Worm (Caenorhabditis elegans) whole organism, L1 larva: ENCODE results near the gene viro-2.

Source experiments
- C04F5.9 ChIP-seq: sonication (generic microtip); optimal IDR thresholded peaks from 2 replicates; lab custom pipeline; 2016; ENCODE audit warnings: missing genetic modification characterization, missing compliant biosample characterization
- C16A3.4 ChIP-seq: fragments of 150-350 bp; optimal IDR thresholded peaks from 2 replicates; lab custom pipeline; 2014; ENCODE audit warnings: missing biosample characterization, missing genetic modification characterization
- C34B4.2 ChIP-seq: sonication (generic microtip); optimal IDR thresholded peaks from 2 replicates; lab custom pipeline; 2017; ENCODE audit warnings: mild to moderate bottlenecking, missing genetic modification characterization, missing compliant biosample characterization
- F16B12.6 ChIP-seq: fragments of 150-350 bp; optimal IDR thresholded peaks from 2 replicates; lab custom pipeline; 2014; ENCODE audit warnings: missing biosample characterization, missing genetic modification characterization
- Y116A8C.19 ChIP-seq: sonication (generic microtip); optimal IDR thresholded peaks from 2 replicates; lab custom pipeline; 2016; ENCODE audit warnings: missing compliant biosample characterization, missing genetic modification characterization, borderline replicate concordance
- aha-1 ChIP-seq: fragments of 150-350 bp; optimal IDR thresholded peaks from 2 replicates; lab custom pipeline; 2014; ENCODE audit warnings: missing biosample characterization, missing genetic modification characterization
- ceh-63 ChIP-seq: fragments of 200-800 bp; sonication (Bioruptor generic); optimal IDR thresholded peaks from 2 replicates; lab custom pipeline; 2018; ENCODE audit warnings: mild to moderate bottlenecking, missing genetic modification characterization, missing compliant biosample characterization
- ceh-8 ChIP-seq: fragments of 200-800 bp; sonication (Bioruptor generic); optimal IDR thresholded peaks from 2 replicates; lab custom pipeline; 2018; ENCODE audit warnings: mild to moderate bottlenecking, missing genetic modification characterization, moderate library complexity, missing compliant biosample characterization
- ceh-90 ChIP-seq: sonication (generic microtip); optimal IDR thresholded peaks from 2 replicates; lab custom pipeline; 2016; ENCODE audit warnings: missing genetic modification characterization, missing compliant biosample characterization
- ces-1 ChIP-seq: fragments of 150-350 bp; optimal IDR thresholded peaks from 2 replicates; lab custom pipeline; 2014; ENCODE audit warnings: missing biosample characterization, missing genetic modification reagents, missing genetic modification characterization
- dsc-1 ChIP-seq: sonication (generic microtip); optimal IDR thresholded peaks from 2 replicates; lab custom pipeline; 2016; ENCODE audit warnings: mild to moderate bottlenecking, missing genetic modification characterization, missing compliant biosample characterization
- efl-1 ChIP-seq, 4 experiments: fragments of 150-350 bp; optimal IDR thresholded peaks in 3 of 4; peaks in 1 of 4; 1 replicate in 1 of 4; 2 replicates in 3 of 4; lab custom pipeline; 2014; ENCODE audit warnings: missing biosample characterization in 2 of 4, missing genetic modification characterization in 2 of 4, missing genetic modification reagents in 2 of 4
- elt-2 ChIP-seq: sonication (generic microtip); optimal IDR thresholded peaks from 2 replicates; lab custom pipeline; 2016; ENCODE audit warnings: missing genetic modification characterization, mild to moderate bottlenecking, inconsistent platforms, missing compliant biosample characterization, missing genetic modification reagents
- elt-3 ChIP-seq, 6 experiments: fragments of 150-350 bp in 1 of 6; sonication (generic microtip); optimal IDR thresholded peaks; 2 replicates each; lab custom pipeline; 2017 to 2018; ENCODE audit warnings: missing biosample characterization in 6 of 6, missing genetic modification characterization in 6 of 6, inconsistent platforms in 1 of 6
- fkh-10 ChIP-seq: sonication (generic microtip); optimal IDR thresholded peaks from 2 replicates; lab custom pipeline; 2017; ENCODE audit warnings: missing biosample characterization, missing genetic modification reagents, missing genetic modification characterization
- fkh-8 ChIP-seq: sonication (generic microtip); optimal IDR thresholded peaks from 2 replicates; lab custom pipeline; 2016; ENCODE audit warnings: mild to moderate bottlenecking, missing genetic modification characterization, missing compliant biosample characterization
- fos-1 ChIP-seq: fragments of 150-350 bp; optimal IDR thresholded peaks from 2 replicates; lab custom pipeline; 2014; ENCODE audit warnings: missing biosample characterization, missing genetic modification characterization
- grh-1 ChIP-seq: fragments of 200-800 bp; sonication (Bioruptor generic); IDR thresholded peaks from 2 replicates; pipeline ENCODE4 v1.3.6; 2022; ENCODE audit warnings: missing genetic modification reagents, missing genetic modification characterization, missing compliant biosample characterization
- hpl-2 ChIP-seq: fragments of 150-350 bp; optimal IDR thresholded peaks from 2 replicates; lab custom pipeline; 2014; ENCODE audit warnings: missing biosample characterization, missing genetic modification reagents, missing genetic modification characterization
- irx-1 ChIP-seq: sonication (generic microtip); optimal IDR thresholded peaks from 2 replicates; lab custom pipeline; 2016; ENCODE audit warnings: missing genetic modification characterization, missing compliant biosample characterization
- lin-14 ChIP-seq: fragments of 200-800 bp; sonication (Bioruptor generic); optimal IDR thresholded peaks from 2 replicates; lab custom pipeline; 2018; ENCODE audit warnings: mild to moderate bottlenecking, missing genetic modification characterization, moderate library complexity, missing compliant biosample characterization
- lin-35 ChIP-seq, 2 experiments: fragments of 150-350 bp; optimal IDR thresholded peaks; 2 replicates each; lab custom pipeline; 2014; ENCODE audit warnings: missing biosample characterization in 2 of 2, missing genetic modification characterization in 2 of 2, missing genetic modification reagents in 2 of 2
- lsy-2 ChIP-seq, 2 experiments: fragments of 150-350 bp; optimal IDR thresholded peaks; 2 replicates each; lab custom pipeline; 2014; ENCODE audit warnings: missing biosample characterization in 2 of 2, missing genetic modification characterization in 2 of 2
- mef-2 ChIP-seq: fragments of 150-350 bp; optimal IDR thresholded peaks from 2 replicates; lab custom pipeline; 2014; ENCODE audit warnings: missing biosample characterization, missing genetic modification characterization
- nhr-11 ChIP-seq: fragments of 150-350 bp; optimal IDR thresholded peaks from 2 replicates; lab custom pipeline; 2014; ENCODE audit warnings: missing biosample characterization, missing genetic modification characterization
- nhr-20 ChIP-seq: sonication (generic microtip); optimal IDR thresholded peaks from 2 replicates; lab custom pipeline; 2016; ENCODE audit warnings: mild to moderate bottlenecking, missing genetic modification characterization, missing compliant biosample characterization
- nhr-237 ChIP-seq: fragments of 150-350 bp; optimal IDR thresholded peaks from 2 replicates; lab custom pipeline; 2014; ENCODE audit warnings: missing biosample characterization, missing genetic modification characterization
- nhr-28 ChIP-seq: fragments of 150-350 bp; optimal IDR thresholded peaks from 2 replicates; lab custom pipeline; 2014; ENCODE audit warnings: missing biosample characterization, missing genetic modification characterization
- nhr-47 ChIP-seq: sonication (generic microtip); optimal IDR thresholded peaks from 2 replicates; lab custom pipeline; 2016; ENCODE audit warnings: mild to moderate bottlenecking, missing genetic modification characterization, moderate library complexity, missing compliant biosample characterization
- nhr-71 ChIP-seq: sonication (generic microtip); optimal IDR thresholded peaks from 2 replicates; lab custom pipeline; 2016; ENCODE audit warnings: mild to moderate bottlenecking, missing genetic modification characterization, moderate library complexity, missing compliant biosample characterization
- nhr-77 ChIP-seq: fragments of 150-350 bp; optimal IDR thresholded peaks from 2 replicates; lab custom pipeline; 2014; ENCODE audit warnings: missing biosample characterization, missing genetic modification characterization
- nhr-84 ChIP-seq: sonication (generic microtip); optimal IDR thresholded peaks from 2 replicates; lab custom pipeline; 2017; ENCODE audit warnings: missing biosample characterization, missing genetic modification characterization
- rnt-1 ChIP-seq: sonication (generic microtip); optimal IDR thresholded peaks from 2 replicates; lab custom pipeline; 2016; ENCODE audit warnings: mild to moderate bottlenecking, missing genetic modification characterization, moderate library complexity, missing compliant biosample characterization
- skn-1 ChIP-seq: fragments of 150-350 bp; optimal IDR thresholded peaks from 2 replicates; lab custom pipeline; 2014; ENCODE audit warnings: missing biosample characterization, missing genetic modification characterization
- snpc-4 ChIP-seq: fragments of 150-350 bp; optimal IDR thresholded peaks from 2 replicates; lab custom pipeline; 2014; ENCODE audit warnings: missing biosample characterization, missing genetic modification characterization
- snu-23 ChIP-seq: sonication (generic microtip); optimal IDR thresholded peaks from 2 replicates; lab custom pipeline; 2016; ENCODE audit warnings: missing genetic modification characterization, missing compliant biosample characterization
- sup-37 ChIP-seq: fragments of 200-800 bp; sonication (Bioruptor generic); optimal IDR thresholded peaks from 2 replicates; lab custom pipeline; 2018; ENCODE audit warnings: mild to moderate bottlenecking, missing genetic modification characterization, missing compliant biosample characterization
- swsn-7 ChIP-seq: sonication (generic microtip); optimal IDR thresholded peaks from 2 replicates; lab custom pipeline; 2016; ENCODE audit warnings: missing genetic modification characterization, missing compliant biosample characterization
- tbx-2 ChIP-seq: sonication (generic microtip); optimal IDR thresholded peaks from 2 replicates; lab custom pipeline; 2016; ENCODE audit warnings: missing genetic modification characterization, missing compliant biosample characterization
- tlp-1 ChIP-seq: fragments of 150-350 bp; optimal IDR thresholded peaks from 2 replicates; lab custom pipeline; 2014; ENCODE audit warnings: missing biosample characterization, missing genetic modification characterization
- unc-130 ChIP-seq: fragments of 150-350 bp; optimal IDR thresholded peaks from 2 replicates; lab custom pipeline; 2017; ENCODE audit warnings: missing biosample characterization, missing genetic modification characterization, inconsistent platforms
- unc-62 ChIP-seq: fragments of 150-350 bp; optimal IDR thresholded peaks from 2 replicates; lab custom pipeline; 2014; ENCODE audit warnings: missing biosample characterization, missing genetic modification reagents, missing genetic modification characterization
- unc-86 ChIP-seq: sonication (generic microtip); optimal IDR thresholded peaks from 2 replicates; lab custom pipeline; 2016; ENCODE audit warnings: missing genetic modification characterization, missing compliant biosample characterization
- unc-98 ChIP-seq: fragments of 200-800 bp; sonication (Bioruptor generic); IDR thresholded peaks from 2 replicates; pipeline ENCODE4 v1.3.6; 2022; ENCODE audit warnings: missing genetic modification characterization, missing compliant biosample characterization
- vab-15 ChIP-seq: sonication (generic microtip); optimal IDR thresholded peaks from 2 replicates; lab custom pipeline; 2017; ENCODE audit warnings: missing genotype, mild to moderate bottlenecking, missing genetic modification characterization, missing compliant biosample characterization
- zag-1 ChIP-seq: fragments of 150-350 bp; optimal IDR thresholded peaks from 2 replicates; lab custom pipeline; 2014; ENCODE audit warnings: missing biosample characterization, missing genetic modification characterization
- ztf-11 ChIP-seq, 2 experiments: sonication (generic microtip); optimal IDR thresholded peaks; 2 replicates each; lab custom pipeline; 2016 to 2017; ENCODE audit warnings: missing genetic modification characterization in 2 of 2, missing biosample characterization in 1 of 2, missing compliant biosample characterization in 1 of 2

The viro-2 gene

ce11 chrIII:7112285-7112684 is 16.4 kb upstream of the viro-2 start:
- no peak for TF ChIP-seq ceh-8 (GFP tag; lab: Kevin White, UChicago)
- TF ChIP-seq nhr-77, result no peak
- TF ChIP-seq tbx-2 (tag; lab: Kevin White, UChicago), result no peak
- TF ChIP-seq lin-35 (GFP tag; optimal IDR thresholded peaks at IDR 0.05; lab: Kevin White, UChicago), result no peak

- peak in 1 of 2 experiments; percentile 46 for TF ChIP-seq lsy-2 (tag; optimal IDR thresholded peaks at IDR 0.05; lab: Kevin White, UChicago)
- no peak for TF ChIP-seq fos-1 (tag; lab: Kevin White, UChicago)
- TF ChIP-seq snpc-4, result no peak
- peak; percentile 0 for TF ChIP-seq nhr-20 (tag; lab: Kevin White, UChicago)
- peak; percentile 48 for TF ChIP-seq nhr-11 (tag; lab: Kevin White, UChicago)
- TF ChIP-seq swsn-7 (tag; lab: Kevin White, UChicago), result peak; percentile 41
- no peak for TF ChIP-seq ztf-11 (tag; optimal IDR thresholded peaks at IDR 0.05; lab: Kevin White, UChicago)
- TF ChIP-seq nhr-71, result peak; percentile 74
- peak; percentile 71 for TF ChIP-seq fkh-8 (tag; lab: Kevin White, UChicago)
- TF ChIP-seq nhr-47, result peak; percentile 74
- peak; percentile 40 for TF ChIP-seq lin-14 (GFP tag; lab: Kevin White, UChicago)
Measured at ce11 chrIII:7114952-7115488, 13.7 kb upstream of the viro-2 start, which contains the start of gene nhr-10. nhr-10 (minus strand) TSS chrIII:7115438.

ce11 chrIII:7116615-7117252 is 12.0 kb upstream of the viro-2 start:
- TF ChIP-seq tlp-1 (tag; lab: Kevin White, UChicago) (no peak), vab-15 (tag; lab: Kevin White, UChicago) (no peak), rnt-1 (tag; lab: Kevin White, UChicago) (peak; percentile 63), ceh-90 (no peak), hpl-2 (no peak), elt-3 (tag; optimal IDR thresholded peaks at IDR 0.05; lab: Kevin White, UChicago) (peak in 3 of 6 experiments; percentile 12 to 40 (median 14)), skn-1 (tag; lab: Kevin White, UChicago) (peak; percentile 61), unc-130 (tag; lab: Kevin White, UChicago) (no peak), zag-1 (tag; lab: Kevin White, UChicago) (no peak), unc-98 (no peak), C16A3.4 (tag; lab: Kevin White, UChicago) (peak; percentile 72), fkh-10 (GFP tag; lab: Kevin White, UChicago) (no peak), nhr-28 (no peak), F16B12.6 (tag; lab: Kevin White, UChicago) (peak; percentile 28), nhr-20 (tag; lab: Kevin White, UChicago) (peak; percentile 88), ces-1 (GFP tag; lab: Kevin White, UChicago) (no peak), swsn-7 (tag; lab: Kevin White, UChicago) (peak; percentile 74), aha-1 (tag; lab: Kevin White, UChicago) (no peak), ceh-63 (no peak), sup-37 (no peak), elt-2 (tag; lab: Kevin White, UChicago) (peak; percentile 26), snu-23 (GFP tag; lab: Kevin White, UChicago) (peak; percentile 88), fos-1 (tag; lab: Kevin White, UChicago) (peak; percentile 41), C04F5.9 (tag; lab: Kevin White, UChicago) (no peak), lsy-2 (tag; optimal IDR thresholded peaks at IDR 0.05; lab: Kevin White, UChicago) (peak; percentile 73 to 84), nhr-84 (tag; lab: Kevin White, UChicago) (no peak), C34B4.2 (tag; lab: Kevin White, UChicago) (no peak), irx-1 (tag; lab: Kevin White, UChicago) (peak; percentile 12), nhr-237 (tag; lab: Kevin White, UChicago) (no peak), dsc-1 (tag; lab: Kevin White, UChicago) (peak; percentile 51), unc-62 (no peak), lin-14 (GFP tag; lab: Kevin White, UChicago) (peak; percentile 90), mef-2 (tag; lab: Kevin White, UChicago) (no peak), grh-1 (GFP tag; lab: Robert Waterston, UW) (no peak), unc-86 (tag; lab: Kevin White, UChicago) (no peak), efl-1 (optimal IDR thresholded peaks at IDR 0.05; lab: Kevin White, UChicago) (peak; percentile 67 to 75), efl-1 (GFP tag; optimal IDR thresholded peaks at IDR 0.05 in 1 of 2; lab: Kevin White, UChicago) (peak; percentile 39 to 93), Y116A8C.19 (tag; lab: Kevin White, UChicago) (no peak)
